Worm (Caenorhabditis elegans): ENCODE data around the gene F02E11.2.

- TF ChIP-seq snpc-4 (GFP tag; optimal IDR thresholded peaks at IDR 0.05): no peak
- TF ChIP-seq snpc-4 (tag; optimal IDR thresholded peaks at IDR 0.05): no peak
- no peak for TF ChIP-seq unc-62 (GFP tag; optimal IDR thresholded peaks at IDR 0.05)
- no peak for TF ChIP-seq ama-1 (optimal IDR thresholded peaks at IDR 0.05)
- TF ChIP-seq ama-1 (GFP tag; optimal IDR thresholded peaks at IDR 0.05): no peak
- TF ChIP-seq nfyb-1 (GFP tag; IDR thresholded peaks at IDR 0.05): no peak
- no peak for TF ChIP-seq nfya-1 (tag; optimal IDR thresholded peaks at IDR 0.05; ENCODE audit: borderline replicate concordance, insufficient read depth)
- TF ChIP-seq aptf-2 (GFP tag; conservative IDR thresholded peaks at IDR 0.05): no peak
- TF ChIP-seq bed-2 (GFP tag; IDR thresholded peaks at IDR 0.05): no peak
- TF ChIP-seq snpc-1.1 (tag; optimal IDR thresholded peaks at IDR 0.05; ENCODE audit: insufficient read depth): no peak
- TF ChIP-seq let-526 (GFP tag; IDR thresholded peaks at IDR 0.05): no peak
- no peak for TF ChIP-seq pbrm-1 (GFP tag; IDR thresholded peaks at IDR 0.05)
- no peak for TF ChIP-seq ztf-22 (GFP tag; optimal IDR thresholded peaks at IDR 0.05)
- no peak for TF ChIP-seq nfya-2 (GFP tag; IDR thresholded peaks at IDR 0.05)
- TF ChIP-seq mxl-1 (tag; optimal IDR thresholded peaks at IDR 0.05): no peak
Observed at ce11 chrII:3295193-3295592, 32.6 kb downstream of the F02E11.2 start, which contains the start of gene btb-17.
